Fruit fly (Drosophila melanogaster) whole organism, adult: ENCODE results near the gene CG34247.

Experiments used
- CG12768 ChIP-seq: fragments of 200-800 bp; sonication (Bioruptor generic); optimal IDR thresholded peaks from 2 replicates; lab custom pipeline; 2017; ENCODE audit warnings: missing biosample characterization, missing genetic modification characterization, mild to moderate bottlenecking, moderate library complexity, missing genetic modification reagents
- CG14711 ChIP-seq: fragments of 200-800 bp; sonication (Bioruptor generic); optimal IDR thresholded peaks from 2 replicates; lab custom pipeline; 2018; ENCODE audit warnings: missing biosample characterization, mild to moderate bottlenecking, missing genetic modification characterization, moderate library complexity
- CG1620 ChIP-seq: fragments of 200-800 bp; sonication (Bioruptor generic); optimal IDR thresholded peaks from 2 replicates; lab custom pipeline; 2016; ENCODE audit warnings: missing biosample characterization, missing genetic modification characterization
- CG7045 ChIP-seq: fragments of 200-800 bp; sonication (Bioruptor generic); optimal IDR thresholded peaks from 2 replicates; lab custom pipeline; 2017; ENCODE audit warnings: missing biosample characterization, mild to moderate bottlenecking, missing genetic modification characterization
- CG7101 ChIP-seq: fragments of 200-800 bp; sonication (Bioruptor generic); optimal IDR thresholded peaks from 2 replicates; lab custom pipeline; 2018; ENCODE audit warnings: missing biosample characterization, mild to moderate bottlenecking, missing genetic modification characterization, moderate library complexity
- Clk ChIP-seq: fragments of 200-800 bp; sonication (Bioruptor generic); optimal IDR thresholded peaks from 2 replicates; lab custom pipeline; 2017; ENCODE audit warnings: missing biosample characterization, missing genetic modification characterization
- Crg-1 ChIP-seq: fragments of 200-800 bp; sonication (Bioruptor generic); optimal IDR thresholded peaks from 2 replicates; lab custom pipeline; 2016; ENCODE audit warnings: missing biosample characterization, missing genetic modification characterization
- Mnt ChIP-seq: fragments of 200-800 bp; sonication (Bioruptor generic); optimal IDR thresholded peaks from 2 replicates; lab custom pipeline; 2016; ENCODE audit warnings: missing biosample characterization, mild to moderate bottlenecking, missing genetic modification characterization
- cic ChIP-seq: fragments of 200-800 bp; sonication (Bioruptor generic); optimal IDR thresholded peaks from 2 replicates; lab custom pipeline; 2017; ENCODE audit warnings: missing biosample characterization, mild to moderate bottlenecking, missing genetic modification characterization, moderate library complexity
- cnc ChIP-seq, 2 experiments: fragments of >200 bp; optimal IDR thresholded peaks; 2 replicates each; lab custom pipeline; 2017
- kay ChIP-seq: fragments of 200-800 bp; sonication (Bioruptor generic); peaks from one replicate; lab custom pipeline; 2016; ENCODE audit warnings: missing biosample characterization, missing genetic modification characterization, borderline replicate concordance
- ovo ChIP-seq: fragments of 200-800 bp; sonication (Bioruptor generic); optimal IDR thresholded peaks from 2 replicates; lab custom pipeline; 2016; ENCODE audit warnings: missing biosample characterization, missing genetic modification characterization
- toe ChIP-seq: fragments of 200-800 bp; sonication (Bioruptor generic); optimal IDR thresholded peaks from 2 replicates; lab custom pipeline; 2016; ENCODE audit warnings: missing biosample characterization, missing genetic modification characterization

dm6 chr3L:16295447-16295846, 34.0 kb upstream of the CG34247 start, which contains the start of gene CG4962:
- TF ChIP-seq CG14711 (tag; lab: Kevin White, UChicago), result no peak
- no peak for TF ChIP-seq cnc (optimal IDR thresholded peaks at IDR 0.05; lab: Kevin White, UChicago)
- no peak for TF ChIP-seq CG7045 (GFP tag; lab: Kevin White, UChicago)
- TF ChIP-seq Crg-1 (GFP tag; lab: Kevin White, UChicago), result no peak
- TF ChIP-seq Clk (GFP tag; lab: Kevin White, UChicago), result no peak
- TF ChIP-seq Mnt (GFP tag; lab: Kevin White, UChicago), result no peak
- no peak for TF ChIP-seq kay
- TF ChIP-seq CG12768 (GFP tag; lab: Kevin White, UChicago), result no peak
- TF ChIP-seq CG7101, result no peak
- no peak for TF ChIP-seq toe (GFP tag; lab: Kevin White, UChicago)
- TF ChIP-seq CG1620 (GFP tag; lab: Kevin White, UChicago), result no peak
- no peak for TF ChIP-seq ovo (GFP tag; lab: Kevin White, UChicago)
- no peak for TF ChIP-seq cic (GFP tag; lab: Kevin White, UChicago)
